Worm (Caenorhabditis elegans) whole organism, L2 larva: ENCODE data around the gene gfm-1.

Source experiments
- ama-1 ChIP-seq: fragments of 150-350 bp; optimal IDR thresholded peaks from 2 replicates; lab custom pipeline; 2018; ENCODE audit warnings: inconsistent platforms
- elt-1 ChIP-seq: fragments of 150-350 bp; optimal IDR thresholded peaks from 2 replicates; lab custom pipeline; 2014; ENCODE audit warnings: missing biosample characterization, missing genetic modification characterization
- ztf-11 ChIP-seq: sonication (generic microtip); optimal IDR thresholded peaks from 2 replicates; lab custom pipeline; 2017; ENCODE audit warnings: missing biosample characterization, missing genetic modification characterization

DNA sequence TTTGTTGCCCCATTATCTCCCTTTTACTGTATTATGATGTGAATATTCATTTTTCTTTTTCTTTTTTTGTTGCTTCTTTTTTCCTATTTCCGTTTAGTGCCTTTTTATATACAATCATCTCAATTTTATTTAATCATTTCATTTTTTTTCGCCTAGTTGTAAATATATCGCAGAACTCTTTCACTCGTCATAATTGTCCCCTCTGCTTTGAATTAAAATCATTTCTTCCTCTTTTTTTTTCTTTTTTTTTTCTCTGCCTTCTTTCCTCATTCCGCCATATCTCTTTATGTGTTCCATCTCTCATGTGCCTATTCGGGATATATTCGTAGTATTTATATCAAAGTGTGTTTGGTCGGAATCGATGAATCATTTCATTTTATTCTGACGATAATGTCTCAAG, 26.2 kb upstream of the gfm-1 start, which contains the start of gene Y81G3A.4:
- TF ChIP-seq ama-1 (lab: Kevin White, UChicago): no peak
- TF ChIP-seq ztf-11 (tag; lab: Kevin White, UChicago): no peak
- no peak for TF ChIP-seq elt-1 (tag; lab: Kevin White, UChicago)
